Worm (Caenorhabditis elegans): ENCODE data around the gene T22G5.1.

T22G5.1 gene

DNA sequence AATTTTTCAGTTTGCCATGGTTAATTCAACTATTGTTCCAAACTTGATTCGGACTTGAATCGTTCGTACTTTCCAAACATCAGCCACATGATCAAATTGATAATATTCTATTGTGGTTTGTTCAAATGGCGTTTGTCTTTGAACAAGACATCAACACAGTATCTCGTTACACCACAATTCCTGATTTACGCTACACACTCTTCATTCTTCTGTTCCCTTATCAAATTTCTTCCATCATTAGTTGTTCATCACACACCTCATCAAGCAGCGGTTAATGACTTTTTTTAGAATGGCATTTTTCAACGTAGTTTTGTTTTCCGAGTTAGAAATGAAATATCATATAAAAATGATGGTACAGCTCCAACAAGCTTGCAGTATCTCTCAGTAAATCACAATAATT is 1.6 kb downstream of the T22G5.1 start (continued):
- no peak for TF ChIP-seq tag-97 (GFP tag; IDR thresholded peaks at IDR 0.05)
- no peak for TF ChIP-seq unc-39 (tag; optimal IDR thresholded peaks at IDR 0.05)
- TF ChIP-seq mep-1 (tag; optimal IDR thresholded peaks at IDR 0.05), result no peak
- TF ChIP-seq hlh-30 (tag; optimal IDR thresholded peaks at IDR 0.05; ENCODE audit: insufficient read depth), result peak; percentile 67
- TF ChIP-seq nhr-41 (GFP tag; IDR thresholded peaks at IDR 0.05), result no peak
- TF ChIP-seq lim-7 (GFP tag; IDR thresholded peaks at IDR 0.05), result no peak
- TF ChIP-seq rbr-2 (tag; optimal IDR thresholded peaks at IDR 0.05), result no peak
- TF ChIP-seq F37D6.2 (tag; optimal IDR thresholded peaks at IDR 0.05), result no peak
- TF ChIP-seq tra-1 (GFP tag; IDR thresholded peaks at IDR 0.05), result no peak
- TF ChIP-seq aha-1 (tag), result no peak
- peak; percentile 95 for TF ChIP-seq nhr-28 (tag; optimal IDR thresholded peaks at IDR 0.05)
- no peak for TF ChIP-seq dpl-1 (GFP tag; optimal IDR thresholded peaks at IDR 0.05)
- TF ChIP-seq F26F4.8 (GFP tag; conservative IDR thresholded peaks at IDR 0.05), result no peak
- TF ChIP-seq lin-15B (tag; optimal IDR thresholded peaks at IDR 0.05), result no peak
- no peak for TF ChIP-seq F49E8.2 (tag; optimal IDR thresholded peaks at IDR 0.05; ENCODE audit: borderline replicate concordance)
- TF ChIP-seq arid-1 (GFP tag; conservative IDR thresholded peaks at IDR 0.05), result no peak
- no peak for TF ChIP-seq egl-43 (GFP tag; IDR thresholded peaks at IDR 0.05)
- TF ChIP-seq lin-13 (GFP tag; optimal IDR thresholded peaks at IDR 0.05), result peak; percentile 7
- no peak for TF ChIP-seq T20F7.1 (GFP tag; optimal IDR thresholded peaks at IDR 0.05)
- no peak for TF ChIP-seq zag-1 (tag; optimal IDR thresholded peaks at IDR 0.05)
- no peak for TF ChIP-seq Y75B8A.6 (GFP tag; IDR thresholded peaks at IDR 0.05)
- peak; percentile 70 for TF ChIP-seq nhr-6 (tag; optimal IDR thresholded peaks at IDR 0.05)
- no peak for TF ChIP-seq nhr-11 (tag; optimal IDR thresholded peaks at IDR 0.05)
- no peak for TF ChIP-seq daf-19 (GFP tag; conservative IDR thresholded peaks at IDR 0.05)
- no peak for TF ChIP-seq aly-2 (tag; optimal IDR thresholded peaks at IDR 0.05)
- TF ChIP-seq fos-1 (tag; optimal IDR thresholded peaks at IDR 0.05), result no peak
- no peak for TF ChIP-seq ztf-11 (tag; optimal IDR thresholded peaks at IDR 0.05)
- TF ChIP-seq ceh-32 (tag; optimal IDR thresholded peaks at IDR 0.05; ENCODE audit: poor library complexity), result no peak
- no peak for TF ChIP-seq lin-1 (GFP tag; IDR thresholded peaks at IDR 0.05)
- no peak for TF ChIP-seq duxl-1 (tag; optimal IDR thresholded peaks at IDR 0.05; ENCODE audit: poor library complexity)
- TF ChIP-seq nhr-77 (tag; optimal IDR thresholded peaks at IDR 0.05), result peak; percentile 65
- TF ChIP-seq zip-11 (GFP tag; IDR thresholded peaks at IDR 0.05), result no peak
- no peak for TF ChIP-seq ama-1 (optimal IDR thresholded peaks at IDR 0.05)
- TF ChIP-seq nhr-237 (tag; optimal IDR thresholded peaks at IDR 0.05), result no peak
- TF ChIP-seq F10B5.3 (tag; optimal IDR thresholded peaks at IDR 0.05), result no peak
- TF ChIP-seq Y105C5A.15 (GFP tag; IDR thresholded peaks at IDR 0.05), result no peak
- no peak for TF ChIP-seq egl-27 (tag; optimal IDR thresholded peaks at IDR 0.05)
- TF ChIP-seq nhr-42 (GFP tag; IDR thresholded peaks at IDR 0.05), result no peak
- TF ChIP-seq nhr-111 (GFP tag; optimal IDR thresholded peaks at IDR 0.05), result no peak

DNA sequence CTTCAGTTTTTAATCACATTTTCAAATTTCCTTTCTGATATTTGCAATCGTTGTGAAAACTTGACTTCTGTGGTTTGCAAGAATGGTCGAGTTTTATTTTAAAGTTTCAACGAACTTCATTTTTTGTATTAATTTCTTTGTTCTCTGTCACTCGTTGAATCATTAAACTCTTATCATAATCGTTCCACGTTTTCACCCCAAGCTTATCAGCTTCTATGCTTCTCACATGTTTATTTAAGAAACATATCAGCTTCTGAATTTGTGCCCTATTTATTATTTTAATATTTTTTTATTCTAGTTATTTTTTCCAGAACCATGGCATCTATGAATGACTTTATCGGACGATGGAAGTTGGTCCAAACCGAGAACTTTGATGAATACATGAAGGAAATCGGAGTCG is 2.6 kb downstream of the T22G5.1 start, which contains the start of gene lbp-7:
TSS of gene lbp-7 (plus strand) at position 312 of the 400 bp plus-strand sequence.
- peak; percentile 55 for TF ChIP-seq hlh-11 (tag; optimal IDR thresholded peaks at IDR 0.05)
- TF ChIP-seq pqm-1 (tag; optimal IDR thresholded peaks at IDR 0.05), result peak; percentile 70
- no peak for TF ChIP-seq spr-3 (GFP tag; optimal IDR thresholded peaks at IDR 0.05)
- TF ChIP-seq aha-1 (tag), result peak; percentile 31
- TF ChIP-seq ceh-32 (tag; optimal IDR thresholded peaks at IDR 0.05; ENCODE audit: poor library complexity), result no peak
- TF ChIP-seq nhr-28 (tag; optimal IDR thresholded peaks at IDR 0.05), result peak; percentile 63
- peak; percentile 81 for TF ChIP-seq dmd-6 (GFP tag; IDR thresholded peaks at IDR 0.05)
- TF ChIP-seq unc-62 (GFP tag; optimal IDR thresholded peaks at IDR 0.05 in 1 of 2), result peak in 1 of 2 experiments; percentile 39
- TF ChIP-seq unc-62 (tag; optimal IDR thresholded peaks at IDR 0.05), result no peak
- TF ChIP-seq dve-1 (tag; optimal IDR thresholded peaks at IDR 0.05; ENCODE audit: insufficient read depth), result peak; percentile 49
- no peak for TF ChIP-seq fkh-10 (GFP tag; optimal IDR thresholded peaks at IDR 0.05)
- TF ChIP-seq php-3 (GFP tag; IDR thresholded peaks at IDR 0.05), result peak; percentile 62; the same call in 1 of the 2 replicates
- no peak for TF ChIP-seq nhr-10 (tag; optimal IDR thresholded peaks at IDR 0.05)
- peak; percentile 31 for TF ChIP-seq nhr-6 (tag; optimal IDR thresholded peaks at IDR 0.05)
- TF ChIP-seq daf-16 (GFP tag; optimal IDR thresholded peaks at IDR 0.05), result no peak
- TF ChIP-seq daf-16 (tag; optimal IDR thresholded peaks at IDR 0.05), result peak; percentile 79
- no peak for TF ChIP-seq lin-29 (GFP tag; IDR thresholded peaks at IDR 0.05)
- TF ChIP-seq madf-5 (GFP tag; IDR thresholded peaks at IDR 0.05), result no peak
- 0 out of 2 replicates have a peak, but pooled peaks have one; percentile 25 for TF ChIP-seq tra-1 (GFP tag; IDR thresholded peaks at IDR 0.05)
- TF ChIP-seq nhr-77 (tag; optimal IDR thresholded peaks at IDR 0.05), result peak; percentile 5

Data from whole organism, L4 larva.